Worm (Caenorhabditis elegans): ENCODE results near the gene gmpr-1.

gmpr-1 gene

ce11 chrV:4419767-4420322, 48.7 kb upstream of the gmpr-1 start, which contains the start of the genes Y47D7A.7 and Y47D7A.2:
Gene Y47D7A.7 (minus strand): TSS chrV:4419867.
Gene Y47D7A.2 (plus strand): TSS chrV:4420272.
- TF ChIP-seq elt-1 (tag; optimal IDR thresholded peaks at IDR 0.05): no peak
- TF ChIP-seq unc-39 (tag; optimal IDR thresholded peaks at IDR 0.05): no peak
- no peak for TF ChIP-seq nhr-76 (tag; optimal IDR thresholded peaks at IDR 0.05)
- no peak for TF ChIP-seq tbx-2 (tag; optimal IDR thresholded peaks at IDR 0.05)
- no peak for TF ChIP-seq lin-15B (tag; optimal IDR thresholded peaks at IDR 0.05)

ce11 chrV:4418116-4418515, 46.9 kb upstream of the gmpr-1 start, which contains the start of gene Y47D7A.6:
Gene Y47D7A.6 (minus strand): TSS chrV:4418216.
- no peak for TF ChIP-seq fkh-10 (GFP tag; optimal IDR thresholded peaks at IDR 0.05)
- no peak for TF ChIP-seq ztf-4 (tag; optimal IDR thresholded peaks at IDR 0.05)
- TF ChIP-seq ama-1 (optimal IDR thresholded peaks at IDR 0.05): no peak
- TF ChIP-seq jun-1 (tag; optimal IDR thresholded peaks at IDR 0.05): no peak
- no peak for TF ChIP-seq mdl-1 (tag; optimal IDR thresholded peaks at IDR 0.05)
- no peak for TF ChIP-seq nfya-1 (tag; optimal IDR thresholded peaks at IDR 0.05; ENCODE audit: insufficient read depth)
- TF ChIP-seq ztf-11 (tag; optimal IDR thresholded peaks at IDR 0.05): no peak
- TF ChIP-seq zag-1 (tag; optimal IDR thresholded peaks at IDR 0.05): no peak

- TF ChIP-seq nhr-12 (tag; optimal IDR thresholded peaks at IDR 0.05) (no peak), nfya-1 (tag; optimal IDR thresholded peaks at IDR 0.05; ENCODE audit: insufficient read depth) (no peak), pqm-1 (tag; optimal IDR thresholded peaks at IDR 0.05) (no peak), elt-3 (tag; optimal IDR thresholded peaks at IDR 0.05) (no peak), nhr-28 (tag; optimal IDR thresholded peaks at IDR 0.05) (no peak), unc-39 (tag; optimal IDR thresholded peaks at IDR 0.05) (no peak), egl-27 (tag; optimal IDR thresholded peaks at IDR 0.05) (no peak), ama-1 (optimal IDR thresholded peaks at IDR 0.05) (no peak), elt-1 (tag; optimal IDR thresholded peaks at IDR 0.05) (no peak)
These were observed 45.5 kb upstream of the gmpr-1 start, which contains the start of gene Y47D7A.18 for ce11 chrV:4416710-4417109. Gene Y47D7A.18 (minus strand): TSS chrV:4416810.

- peak; percentile 18 for TF ChIP-seq nhr-43 (tag; optimal IDR thresholded peaks at IDR 0.05; ENCODE audit: poor library complexity, severe bottlenecking)
- no peak for TF ChIP-seq aly-2 (tag; optimal IDR thresholded peaks at IDR 0.05)
These were observed 43.5 kb upstream of the gmpr-1 start, which contains the start of gene grl-5 for ce11 chrV:4414613-4415071. Gene grl-5 (minus strand): TSS chrV:4414663.

ce11 chrV:4411714-4412113, 40.5 kb upstream of the gmpr-1 start, which contains the start of gene Y47D7A.17:
Gene Y47D7A.17 (minus strand): TSS chrV:4411814.
- TF ChIP-seq fkh-10 (GFP tag; optimal IDR thresholded peaks at IDR 0.05): no peak
- no peak for TF ChIP-seq ceh-16 (tag; optimal IDR thresholded peaks at IDR 0.05)
- no peak for TF ChIP-seq ceh-28 (tag; optimal IDR thresholded peaks at IDR 0.05)

ce11 chrV:4410643-4411042, 39.5 kb upstream of the gmpr-1 start, which contains the start of gene Y47D7A.3:
Gene Y47D7A.3 (plus strand): TSS chrV:4410943.
- TF ChIP-seq nhr-23 (tag; optimal IDR thresholded peaks at IDR 0.05): no peak
- no peak for TF ChIP-seq nhr-12 (tag; optimal IDR thresholded peaks at IDR 0.05)
- TF ChIP-seq skn-1 (tag; optimal IDR thresholded peaks at IDR 0.05): no peak
- TF ChIP-seq elt-3 (tag; optimal IDR thresholded peaks at IDR 0.05): no peak
- no peak for TF ChIP-seq ztf-11 (tag; optimal IDR thresholded peaks at IDR 0.05)
- no peak for TF ChIP-seq ZK546.5 (tag; optimal IDR thresholded peaks at IDR 0.05)
- no peak for TF ChIP-seq R02D3.7 (tag; optimal IDR thresholded peaks at IDR 0.05)
- no peak for TF ChIP-seq eor-1 (tag; optimal IDR thresholded peaks at IDR 0.05)
- TF ChIP-seq jun-1 (tag; optimal IDR thresholded peaks at IDR 0.05): no peak
- no peak for TF ChIP-seq unc-62 (GFP tag; optimal IDR thresholded peaks at IDR 0.05)

- no peak for TF ChIP-seq nhr-237 (tag; optimal IDR thresholded peaks at IDR 0.05)
- no peak for TF ChIP-seq nhr-28 (tag; optimal IDR thresholded peaks at IDR 0.05)
- TF ChIP-seq nfya-1 (tag; optimal IDR thresholded peaks at IDR 0.05; ENCODE audit: insufficient read depth): no peak
- TF ChIP-seq lin-39 (tag; optimal IDR thresholded peaks at IDR 0.05): no peak
- no peak for TF ChIP-seq nhr-23 (tag; optimal IDR thresholded peaks at IDR 0.05)
- no peak for TF ChIP-seq nhr-43 (tag; optimal IDR thresholded peaks at IDR 0.05; ENCODE audit: poor library complexity, severe bottlenecking)
- TF ChIP-seq fkh-10 (GFP tag; optimal IDR thresholded peaks at IDR 0.05): no peak
- TF ChIP-seq jun-1 (tag; optimal IDR thresholded peaks at IDR 0.05): no peak
- TF ChIP-seq elt-3 (tag; optimal IDR thresholded peaks at IDR 0.05): no peak
- no peak for TF ChIP-seq snpc-4 (tag; optimal IDR thresholded peaks at IDR 0.05)
- no peak for TF ChIP-seq egl-27 (tag; optimal IDR thresholded peaks at IDR 0.05)
- TF ChIP-seq hmg-11 (tag; optimal IDR thresholded peaks at IDR 0.05): no peak
- TF ChIP-seq tbx-2 (tag; optimal IDR thresholded peaks at IDR 0.05): no peak
- no peak for TF ChIP-seq fkh-2 (tag; optimal IDR thresholded peaks at IDR 0.05)
These were observed 36.3 kb upstream of the gmpr-1 start, which contains the start of gene nhr-118 for ce11 chrV:4407519-4407918. Gene nhr-118 (plus strand): TSS chrV:4407819.

Data from whole organism, L3 larva.